Fruit fly (Drosophila melanogaster) S2 (cell line): Measurements from ENCODE around the gene CG13614.

Source experiments
- CG8478 ChIP-seq: fragments of >200 bp; optimal IDR thresholded peaks from 2 replicates; lab custom pipeline; 2018
- CTCF ChIP-seq, 2 experiments: fragments of >200 bp; optimal IDR thresholded peaks; 2 replicates each; lab custom pipeline; 2018

- TF ChIP-seq CG8478 = no peak
- TF ChIP-seq CTCF (optimal IDR thresholded peaks at IDR 0.05; lab: Kevin White, UChicago) = no peak
These were observed 1.3 kb upstream of the CG13614 start, which contains the start of the genes CG42812 and CG33341 for dm6 chr3R:24368064-24368463.
